Worm (Caenorhabditis elegans): ENCODE results near the gene dph-5.

DNA sequence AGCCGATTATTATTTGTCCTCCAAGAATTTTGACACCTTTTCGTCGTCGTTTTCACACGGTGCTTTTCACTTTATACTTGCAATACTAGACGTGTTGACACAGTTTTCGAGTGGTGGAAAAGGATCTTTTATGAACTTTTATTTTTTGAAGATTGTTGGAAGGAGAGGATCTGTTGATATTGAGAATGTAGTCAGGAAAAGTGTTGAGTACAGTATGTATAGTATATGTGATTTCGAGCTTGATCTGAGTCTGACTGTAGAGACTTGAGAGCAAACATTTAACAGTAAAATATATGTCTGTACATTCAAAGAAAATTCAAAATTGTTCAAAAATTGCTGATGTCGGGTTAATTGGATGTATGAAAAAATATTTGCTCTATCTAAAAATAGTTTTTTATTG, 13.8 kb upstream of the dph-5 start:
- TF ChIP-seq nhr-25 (tag; optimal IDR thresholded peaks at IDR 0.05; ENCODE audit: borderline replicate concordance, insufficient read depth) = no peak
- no peak for TF ChIP-seq aly-2 (tag; optimal IDR thresholded peaks at IDR 0.05)
- no peak for TF ChIP-seq snpc-4 (tag; optimal IDR thresholded peaks at IDR 0.05)
- TF ChIP-seq nhr-102 (tag; optimal IDR thresholded peaks at IDR 0.05) = no peak

Measured in whole organism, L4 larva.